Fruit fly (Drosophila melanogaster) whole organism: ENCODE measurements around the gene plx.

ENCODE experiments used
- CG8478 ChIP-seq: fragments of >200 bp; optimal IDR thresholded peaks from 2 replicates; lab custom pipeline; 2018; ENCODE audit warnings: inconsistent platforms
- Dll ChIP-seq: fragments of >200 bp; optimal IDR thresholded peaks from 2 replicates; lab custom pipeline; 2017
- EcR ChIP-seq, 2 experiments: fragments of >200 bp; optimal IDR thresholded peaks; 2 replicates each; lab custom pipeline; 2017; ENCODE audit warnings: missing biosample characterization in 2 of 2, missing genetic modification characterization in 2 of 2, missing genetic modification reagents in 2 of 2
- pan ChIP-seq: fragments of >200 bp; optimal IDR thresholded peaks from 2 replicates; lab custom pipeline; 2017
- psq ChIP-seq: fragments of >200 bp; optimal IDR thresholded peaks from 2 replicates; lab custom pipeline; 2017
- usp ChIP-seq: fragments of >200 bp; optimal IDR thresholded peaks from 2 replicates; lab custom pipeline; 2017; ENCODE audit warnings: missing biosample characterization, missing genetic modification characterization, mixed read lengths

- no peak for TF ChIP-seq EcR (GFP tag; optimal IDR thresholded peaks at IDR 0.05; lab: Kevin White, UChicago)
- TF ChIP-seq pan = no peak
- no peak for TF ChIP-seq Dll
- no peak for TF ChIP-seq CG8478 (lab: Kevin White, UChicago)
- no peak for TF ChIP-seq psq
- no peak for TF ChIP-seq usp (GFP tag; lab: Kevin White, UChicago)
These were observed 25.3 kb upstream of the plx start, which contains the start of gene Wdr33 for dm6 chr3R:5660198-5660893.
